Fruit fly (Drosophila melanogaster): Measurements from ENCODE around the gene Ref1.
A peak's percentile ranks its signal among the peaks of the same experiment; 100 is the strongest.

Ref1 gene

DNA sequence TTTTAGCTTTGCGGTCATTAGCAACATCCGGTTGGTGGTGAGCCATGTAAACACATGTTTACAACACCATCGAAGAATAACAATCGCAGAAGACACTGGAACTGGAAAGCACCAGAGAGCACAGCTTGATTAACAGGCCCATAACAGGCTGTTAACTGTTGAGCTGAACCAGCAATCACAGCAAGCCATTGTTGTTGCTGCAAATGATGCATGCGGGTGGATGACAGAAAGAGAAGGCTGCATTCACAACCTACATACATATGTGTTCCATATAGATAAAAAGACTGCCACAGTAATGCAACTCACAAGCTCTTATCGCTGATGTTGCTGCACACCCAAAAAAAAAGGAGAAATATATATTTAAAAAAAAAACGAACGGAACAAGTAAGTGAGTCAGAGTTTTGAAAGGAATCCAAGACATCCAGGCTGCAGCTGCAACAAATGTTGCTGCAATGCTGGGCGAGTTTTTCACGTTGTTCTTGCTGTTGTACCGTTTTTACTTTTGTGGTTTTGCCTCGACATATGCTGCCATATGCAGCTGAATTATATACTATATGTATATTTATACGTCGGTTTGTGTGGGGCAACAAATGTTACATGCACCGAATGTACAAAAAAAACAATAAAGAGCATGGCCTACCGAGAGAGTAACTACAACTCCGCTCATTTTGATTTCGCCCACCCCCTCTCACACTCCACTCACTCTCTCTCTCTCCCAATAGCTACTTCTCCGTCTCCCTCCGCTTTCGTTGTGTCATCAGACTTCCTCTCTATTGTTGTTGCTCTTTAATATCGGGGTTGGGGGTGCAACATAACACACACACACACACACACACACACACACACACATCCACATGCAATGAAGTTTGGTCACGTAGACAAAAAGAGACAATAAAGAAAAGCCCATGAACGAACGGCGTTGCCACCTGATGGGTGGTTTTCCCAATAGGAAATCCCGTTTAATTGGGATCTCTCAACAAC is 23.0 kb upstream of the Ref1 start (continued):
- TF ChIP-seq mld (GFP tag; IDR thresholded peaks at IDR 0.05; ENCODE audit: partially characterized antibody) (no peak), Aef1 (GFP tag; IDR thresholded peaks at IDR 0.05) (no peak), dm (GFP tag; optimal IDR thresholded peaks at IDR 0.05) (no peak), jing (GFP tag; optimal IDR thresholded peaks at IDR 0.05) (no peak), trh (GFP tag; optimal IDR thresholded peaks at IDR 0.05) (no peak), Xrp1 (GFP tag; IDR thresholded peaks at IDR 0.05) (no peak), CG13775 (GFP tag; optimal IDR thresholded peaks at IDR 0.05) (no peak), insv (GFP tag; optimal IDR thresholded peaks at IDR 0.05) (peak in 1 of 2 experiments; percentile 92), ERR (GFP tag; optimal IDR thresholded peaks at IDR 0.05) (no peak), CG13287 (GFP tag; IDR thresholded peaks at IDR 0.05; ENCODE audit: partially characterized antibody) (no peak), CG12236 (GFP tag; optimal IDR thresholded peaks at IDR 0.05) (no peak), CG7556 (GFP tag; optimal IDR thresholded peaks at IDR 0.05) (no peak), BtbVII (GFP tag; optimal IDR thresholded peaks at IDR 0.05) (no peak), Poxn (GFP tag; IDR thresholded peaks at IDR 0.05) (no peak), CG8765 (GFP tag; IDR thresholded peaks at IDR 0.05) (no peak), CG17829 (tag; optimal IDR thresholded peaks at IDR 0.05) (no peak), Dp (GFP tag; optimal IDR thresholded peaks at IDR 0.05) (no peak), Trl (optimal IDR thresholded peaks at IDR 0.05) (peak; percentile 88 to 100), Trl (GFP tag; optimal IDR thresholded peaks at IDR 0.05) (no peak), Optix (GFP tag; IDR thresholded peaks at IDR 0.05) (no peak), CG9876 (GFP tag; optimal IDR thresholded peaks at IDR 0.05) (no peak), ftz-f1 (GFP tag; optimal IDR thresholded peaks at IDR 0.05) (no peak), pfk (GFP tag; optimal IDR thresholded peaks at IDR 0.05) (no peak), TFAM (GFP tag; optimal IDR thresholded peaks at IDR 0.05) (no peak), vvl (GFP tag; IDR thresholded peaks at IDR 0.05) (peak; percentile 58; the same call in 1 of the 2 replicates), Eip74EF (GFP tag; optimal IDR thresholded peaks at IDR 0.05) (no peak), CG1792 (GFP tag; optimal IDR thresholded peaks at IDR 0.05) (no peak), CG8290 (GFP tag; optimal IDR thresholded peaks at IDR 0.05) (no peak), CG8290 (tag; optimal IDR thresholded peaks at IDR 0.05) (peak in 1 of 2 experiments; percentile 31), wek (GFP tag; optimal IDR thresholded peaks at IDR 0.05) (peak; percentile 5), onecut (GFP tag; IDR thresholded peaks at IDR 0.05) (peak; percentile 10; the same call in 1 of the 2 replicates), zfh2 (GFP tag; optimal IDR thresholded peaks at IDR 0.05) (no peak), CG11560 (tag; IDR thresholded peaks at IDR 0.05) (no peak), Tbp (GFP tag; optimal IDR thresholded peaks at IDR 0.05) (no peak), Mes4 (GFP tag; optimal IDR thresholded peaks at IDR 0.05) (no peak), Blimp-1 (GFP tag; optimal IDR thresholded peaks at IDR 0.05) (no peak), nerfin-2 (GFP tag; IDR thresholded peaks at IDR 0.05; ENCODE audit: partially characterized antibody) (no peak), Atf3 (GFP tag; optimal IDR thresholded peaks at IDR 0.05) (no peak), CG42726 (GFP tag; IDR thresholded peaks at IDR 0.05; ENCODE audit: partially characterized antibody) (no peak), Rfx (GFP tag; IDR thresholded peaks at IDR 0.05) (no peak), trem (tag; optimal IDR thresholded peaks at IDR 0.05) (peak; percentile 8), Spps (tag; optimal IDR thresholded peaks at IDR 0.05) (no peak), CG13624 (GFP tag; optimal IDR thresholded peaks at IDR 0.05) (no peak), Pdp1 (GFP tag; optimal IDR thresholded peaks at IDR 0.05) (peak in 1 of 2 experiments; percentile 94), Nf-YB (GFP tag; optimal IDR thresholded peaks at IDR 0.05) (no peak), slp2 (GFP tag; optimal IDR thresholded peaks at IDR 0.05) (no peak), fd3F (GFP tag; optimal IDR thresholded peaks at IDR 0.05) (no peak), Xbp1 (GFP tag; optimal IDR thresholded peaks at IDR 0.05) (no peak), oc (tag; optimal IDR thresholded peaks at IDR 0.05) (peak; percentile 57)

Data from whole organism, embryonic.